Fruit fly (Drosophila melanogaster): ENCODE data around the gene CG11858.

dm6 chr3R:25297678-25298077, 35.1 kb downstream of the CG11858 start, which contains the start of gene CG31097:
- TF ChIP-seq salr (GFP tag; optimal IDR thresholded peaks at IDR 0.05) (no peak), ss (GFP tag; optimal IDR thresholded peaks at IDR 0.05) (no peak)
